Fruit fly (Drosophila melanogaster) whole organism, embryonic: Measurements from ENCODE around the gene CG43218.

Experiments
- Asciz ChIP-seq: fragments of 200-800 bp; sonication (Bioruptor generic); optimal IDR thresholded peaks from 2 replicates; lab custom pipeline; 2017; ENCODE audit warnings: missing biosample characterization, mild to moderate bottlenecking, missing genetic modification characterization, missing genetic modification reagents
- Atf3 ChIP-seq: fragments of 200-800 bp; sonication (Bioruptor generic); optimal IDR thresholded peaks from 3 replicates; lab custom pipeline; 2016; ENCODE audit warnings: missing biosample characterization, missing genetic modification characterization
- BEAF-32 ChIP-seq: fragments of 200-800 bp; sonication (Bioruptor generic); optimal IDR thresholded peaks from 3 replicates; lab custom pipeline; 2017; ENCODE audit warnings: missing biosample characterization, missing genetic modification characterization, mild to moderate bottlenecking, moderate library complexity, missing genetic modification reagents
- Bteb2 ChIP-seq: fragments of 200-800 bp; sonication (Bioruptor generic); optimal IDR thresholded peaks from 2 replicates; lab custom pipeline; 2016; ENCODE audit warnings: missing biosample characterization, missing genetic modification characterization
- CG10147 ChIP-seq: fragments of 200-800 bp; sonication (Bioruptor generic); optimal IDR thresholded peaks from 2 replicates; lab custom pipeline; 2019; ENCODE audit warnings: missing biosample characterization, mild to moderate bottlenecking, missing genetic modification characterization, moderate library complexity
- CG10366 ChIP-seq: fragments of 200-800 bp; sonication (Bioruptor generic); IDR thresholded peaks from 2 replicates; pipeline ENCODE4 v1.3.6; 2022; ENCODE audit warnings: missing biosample characterization, missing genetic modification characterization
- CG10565 ChIP-seq: fragments of 200-800 bp; sonication (Bioruptor generic); optimal IDR thresholded peaks from 3 replicates; lab custom pipeline; 2016; ENCODE audit warnings: missing biosample characterization, mild to moderate bottlenecking, missing genetic modification characterization
- CG12391 ChIP-seq: fragments of 200-800 bp; sonication (Bioruptor generic); optimal IDR thresholded peaks from 3 replicates; lab custom pipeline; 2018; ENCODE audit warnings: missing biosample characterization, mild to moderate bottlenecking, missing genetic modification characterization, moderate library complexity
- CG13123 ChIP-seq: fragments of 200-800 bp; sonication (Bioruptor generic); optimal IDR thresholded peaks from 2 replicates; lab custom pipeline; 2016; ENCODE audit warnings: missing biosample characterization, missing genetic modification characterization
- CG13424 ChIP-seq: fragments of 200-800 bp; sonication (Bioruptor generic); optimal IDR thresholded peaks from 2 replicates; lab custom pipeline; 2019; ENCODE audit warnings: missing biosample characterization, mild to moderate bottlenecking, missing genetic modification characterization, moderate library complexity
- CG14667 ChIP-seq: fragments of 200-800 bp; sonication (Bioruptor generic); IDR thresholded peaks from 2 replicates; pipeline ENCODE4 v1.3.6; 2022; ENCODE audit warnings: missing biosample characterization, missing genetic modification characterization
- CG15601 ChIP-seq: fragments of 200-800 bp; sonication (Bioruptor generic); optimal IDR thresholded peaks from 3 replicates; lab custom pipeline; 2019; ENCODE audit warnings: missing biosample characterization, mild to moderate bottlenecking, missing genetic modification characterization, moderate library complexity
- CG17385 ChIP-seq: fragments of 200-800 bp; sonication (Bioruptor generic); optimal IDR thresholded peaks from 3 replicates; lab custom pipeline; 2018; ENCODE audit warnings: missing biosample characterization, mild to moderate bottlenecking, missing genetic modification characterization
- CG17612 ChIP-seq: fragments of 200-800 bp; sonication (Bioruptor generic); IDR thresholded peaks from 2 replicates; pipeline ENCODE4 v1.3.6; 2022; ENCODE audit warnings: missing biosample characterization, missing genetic modification characterization
- CG33557 ChIP-seq: fragments of 200-800 bp; sonication (Bioruptor generic); optimal IDR thresholded peaks from 2 replicates; lab custom pipeline; 2019; ENCODE audit warnings: missing biosample characterization, mild to moderate bottlenecking, missing genetic modification characterization, moderate library complexity
- CG3407 ChIP-seq: fragments of 200-800 bp; sonication (Bioruptor generic); optimal IDR thresholded peaks from 2 replicates; lab custom pipeline; 2018; ENCODE audit warnings: missing biosample characterization, mild to moderate bottlenecking, missing genetic modification characterization
- CG4617 ChIP-seq: fragments of 200-800 bp; sonication (Bioruptor generic); optimal IDR thresholded peaks from 3 replicates; lab custom pipeline; 2016; ENCODE audit warnings: missing biosample characterization, missing genetic modification characterization, borderline replicate concordance
- CG6175 ChIP-seq: fragments of 200-800 bp; sonication (Bioruptor generic); IDR thresholded peaks from 3 replicates; pipeline ENCODE4 v1.3.6; 2022; ENCODE audit warnings: missing biosample characterization, missing genetic modification characterization
- CG7963 ChIP-seq: fragments of 200-800 bp; sonication (Bioruptor generic); IDR thresholded peaks from 3 replicates; pipeline ENCODE4 v1.3.6; 2022; ENCODE audit warnings: missing biosample characterization, missing genetic modification characterization; ENCODE audit not compliant: partially characterized antibody
- CG8765 ChIP-seq: fragments of 200-800 bp; sonication (Bioruptor generic); IDR thresholded peaks from 2 replicates; pipeline ENCODE4 v1.3.6; 2022; ENCODE audit warnings: missing biosample characterization, missing genetic modification characterization
- CG8924 ChIP-seq: fragments of 200-800 bp; optimal IDR thresholded peaks from 3 replicates; lab custom pipeline; 2019; ENCODE audit warnings: missing biosample characterization, mild to moderate bottlenecking, missing genetic modification characterization, moderate library complexity
- Dbx ChIP-seq: fragments of 200-800 bp; sonication (Bioruptor generic); IDR thresholded peaks from 3 replicates; pipeline ENCODE4 v1.3.6; 2022; ENCODE audit warnings: missing biosample characterization, missing genetic modification characterization
- Doc2 ChIP-seq: fragments of 200-800 bp; sonication (Bioruptor generic); IDR thresholded peaks from 2 replicates; pipeline ENCODE4 v1.3.6; 2022; ENCODE audit warnings: missing biosample characterization, missing genetic modification characterization
- Hey ChIP-seq: fragments of 200-800 bp; sonication (Bioruptor generic); optimal IDR thresholded peaks from 3 replicates; lab custom pipeline; 2018; ENCODE audit warnings: missing biosample characterization, mild to moderate bottlenecking, missing genetic modification characterization
- Hr3 ChIP-seq: fragments of 200-800 bp; sonication (Bioruptor generic); optimal IDR thresholded peaks from 3 replicates; lab custom pipeline; 2016; ENCODE audit warnings: missing biosample characterization, missing genetic modification characterization
- Hr51 ChIP-seq, 2 experiments: fragments of 200-800 bp; sonication (Bioruptor generic); optimal IDR thresholded peaks; 2 replicates in 1 of 2; 3 replicates in 1 of 2; lab custom pipeline; 2016 to 2018; ENCODE audit warnings: missing biosample characterization in 2 of 2, missing genetic modification characterization in 2 of 2, mild to moderate bottlenecking in 1 of 2, moderate library complexity in 1 of 2
- Meics ChIP-seq: fragments of 200-800 bp; sonication (Bioruptor generic); optimal IDR thresholded peaks from 2 replicates; lab custom pipeline; 2017; ENCODE audit warnings: missing biosample characterization, mild to moderate bottlenecking, missing genetic modification characterization
- Mrtf ChIP-seq: fragments of 200-800 bp; sonication (Bioruptor generic); IDR thresholded peaks from 3 replicates; pipeline ENCODE4 v1.3.6; 2022; ENCODE audit warnings: missing biosample characterization, missing genetic modification characterization
- NC2β ChIP-seq: fragments of 200-800 bp; sonication (Bioruptor generic); optimal IDR thresholded peaks from 2 replicates; lab custom pipeline; 2016; ENCODE audit warnings: missing biosample characterization, missing genetic modification characterization
- NfI ChIP-seq: fragments of 200-800 bp; sonication (Bioruptor generic); optimal IDR thresholded peaks from 3 replicates; lab custom pipeline; 2018; ENCODE audit warnings: missing biosample characterization, mild to moderate bottlenecking, missing genetic modification characterization, moderate library complexity
- Xrp1 ChIP-seq: fragments of 200-800 bp; sonication (Bioruptor generic); IDR thresholded peaks from 2 replicates; pipeline ENCODE4 v1.3.6; 2022; ENCODE audit warnings: missing biosample characterization, missing genetic modification characterization
- ara ChIP-seq: fragments of 200-800 bp; sonication (Bioruptor generic); IDR thresholded peaks from 2 replicates; pipeline ENCODE4 v1.3.6; 2022; ENCODE audit warnings: missing biosample characterization, missing genetic modification characterization
- caup ChIP-seq: fragments of 200-800 bp; sonication (Bioruptor generic); optimal IDR thresholded peaks from 3 replicates; lab custom pipeline; 2017; ENCODE audit warnings: missing biosample characterization, mild to moderate bottlenecking, missing genetic modification characterization, moderate library complexity; ENCODE audit not compliant: severe bottlenecking
- chm ChIP-seq: fragments of 200-800 bp; sonication (Bioruptor generic); IDR thresholded peaks from 2 replicates; pipeline ENCODE4 v1.3.6; 2022; ENCODE audit warnings: missing biosample characterization, missing genetic modification characterization
- crp ChIP-seq, 2 experiments: fragments of 200-800 bp; sonication (Bioruptor generic); optimal IDR thresholded peaks; 2 replicates in 1 of 2; 3 replicates in 1 of 2; lab custom pipeline; 2017; ENCODE audit warnings: missing biosample characterization in 2 of 2, missing genetic modification characterization in 2 of 2, mild to moderate bottlenecking in 1 of 2, moderate library complexity in 1 of 2
- dm ChIP-seq: fragments of 200-800 bp; sonication (Bioruptor generic); optimal IDR thresholded peaks from 3 replicates; lab custom pipeline; 2016; ENCODE audit warnings: missing biosample characterization, missing genetic modification characterization
- exex ChIP-seq: fragments of 200-800 bp; sonication (Bioruptor generic); optimal IDR thresholded peaks from 4 replicates; lab custom pipeline; 2018; ENCODE audit warnings: missing biosample characterization, mild to moderate bottlenecking, missing genetic modification characterization, moderate library complexity
- fd96Cb ChIP-seq: fragments of 200-800 bp; sonication (Bioruptor generic); optimal IDR thresholded peaks from 2 replicates; lab custom pipeline; 2018; ENCODE audit warnings: missing biosample characterization, mild to moderate bottlenecking, missing genetic modification characterization, moderate library complexity
- inv ChIP-seq: fragments of 200-800 bp; sonication (Bioruptor generic); IDR thresholded peaks from 2 replicates; pipeline ENCODE4 v1.3.6; 2022; ENCODE audit warnings: missing biosample characterization, missing genetic modification characterization; ENCODE audit not compliant: partially characterized antibody
- klu ChIP-seq: fragments of 200-800 bp; sonication (Bioruptor generic); IDR thresholded peaks from 2 replicates; pipeline ENCODE4 v1.3.6; 2022; ENCODE audit warnings: missing biosample characterization, missing genetic modification characterization
- lab ChIP-seq: fragments of 200-800 bp; sonication (Bioruptor generic); optimal IDR thresholded peaks from 3 replicates; lab custom pipeline; 2017; ENCODE audit warnings: missing biosample characterization, missing genetic modification characterization, mild to moderate bottlenecking, moderate library complexity, missing genetic modification reagents
- odd ChIP-seq: fragments of 200-800 bp; sonication (Bioruptor generic); optimal IDR thresholded peaks from 2 replicates; lab custom pipeline; 2017; ENCODE audit warnings: missing biosample characterization, mild to moderate bottlenecking, missing genetic modification characterization
- p53 ChIP-seq: fragments of 200-800 bp; sonication (Bioruptor generic); optimal IDR thresholded peaks from 2 replicates; lab custom pipeline; 2016; ENCODE audit warnings: missing biosample characterization, missing genetic modification characterization
- pan ChIP-seq, 4 experiments: fragments of >200 bp in 3 of 4; fragments of 200-800 bp in 1 of 4; sonication (Bioruptor generic) in 1 of 4; optimal IDR thresholded peaks in 3 of 4; IDR thresholded peaks in 1 of 4; 2 replicates each; pipeline versions ENCODE4 v1.3.6 to Lab custom; 2017 to 2022; ENCODE audit warnings: missing biosample characterization in 2 of 4, missing genetic modification characterization in 2 of 4, mixed read lengths in 1 of 4
- repo ChIP-seq: fragments of 200-800 bp; sonication (Bioruptor generic); optimal IDR thresholded peaks from 2 replicates; lab custom pipeline; 2016; ENCODE audit warnings: missing biosample characterization, missing genetic modification characterization
- salm ChIP-seq: fragments of 200-800 bp; sonication (Bioruptor generic); optimal IDR thresholded peaks from 2 replicates; lab custom pipeline; 2018; ENCODE audit warnings: missing biosample characterization, mild to moderate bottlenecking, missing genetic modification characterization
- sima ChIP-seq: fragments of 200-800 bp; sonication (Bioruptor generic); optimal IDR thresholded peaks from 2 replicates; lab custom pipeline; 2016; ENCODE audit warnings: missing biosample characterization, missing genetic modification characterization
- unpg ChIP-seq: fragments of 200-800 bp; sonication (Bioruptor generic); optimal IDR thresholded peaks from 3 replicates; lab custom pipeline; 2018; ENCODE audit warnings: missing biosample characterization, mild to moderate bottlenecking, missing genetic modification characterization, moderate library complexity
- zen ChIP-seq: fragments of 200-800 bp; sonication (Bioruptor generic); optimal IDR thresholded peaks from 3 replicates; lab custom pipeline; 2018; ENCODE audit warnings: missing biosample characterization, mild to moderate bottlenecking, missing genetic modification characterization, moderate library complexity

The CG43218 gene

DNA sequence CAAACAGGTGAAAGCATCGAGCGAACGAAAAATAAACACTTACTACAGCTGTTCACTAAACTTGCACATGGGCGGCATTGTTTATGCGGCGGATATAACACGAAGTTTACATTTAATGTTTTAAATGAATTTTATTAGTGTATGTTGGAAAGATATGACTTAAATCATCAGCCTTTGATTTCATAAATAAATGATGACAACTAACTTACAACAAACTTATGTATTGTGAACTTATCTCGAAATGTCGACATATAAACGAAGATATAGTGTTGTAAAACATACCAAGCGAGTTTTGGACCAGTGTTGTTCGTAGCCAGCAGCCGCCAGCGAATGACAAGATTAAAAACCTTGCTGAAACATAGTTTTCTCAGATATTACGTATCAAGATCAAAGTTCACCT is 46.6 kb downstream of the CG43218 start, which contains the start of the genes CG11309 and CG7632 (continued):
- peak; percentile 98 for TF ChIP-seq exex (tag; lab: Kevin White, UChicago)
- TF ChIP-seq lab, result peak; percentile 100
- peak; percentile 41 for TF ChIP-seq BEAF-32 (GFP tag; lab: Kevin White, UChicago)
- TF ChIP-seq unpg (GFP tag; lab: Kevin White, UChicago), result peak; percentile 100
- TF ChIP-seq CG4617 (GFP tag; lab: Kevin White, UChicago), result peak; percentile 98
- peak; percentile 98 for TF ChIP-seq Hey (tag; lab: Kevin White, UChicago)
- peak; percentile 100 for TF ChIP-seq Asciz (GFP tag; lab: Kevin White, UChicago)
- peak; percentile 99 for TF ChIP-seq NfI (GFP tag; lab: Kevin White, UChicago)
- peak; percentile 95 for TF ChIP-seq p53
- no peak for TF ChIP-seq pan (optimal IDR thresholded peaks at IDR 0.05; lab: Kevin White, UChicago)
- peak in 1 of 2 experiments; percentile 99 for TF ChIP-seq pan (GFP tag; optimal IDR thresholded peaks at IDR 0.05 in 1 of 2, IDR thresholded peaks at IDR 0.05 in 1 of 2)
- TF ChIP-seq CG17385 (GFP tag; lab: Kevin White, UChicago), result peak; percentile 99
- peak; percentile 97 for TF ChIP-seq CG13123 (GFP tag; lab: Kevin White, UChicago)
- TF ChIP-seq caup, result peak; percentile 99
- TF ChIP-seq CG8924, result peak; percentile 100
- peak; percentile 94 for TF ChIP-seq CG8765 (GFP tag; lab: Robert Waterston, UW)
- peak; percentile 98 for TF ChIP-seq Dbx (GFP tag; lab: Robert Waterston, UW)
- TF ChIP-seq Atf3 (GFP tag; lab: Kevin White, UChicago), result peak; percentile 97
- TF ChIP-seq crp (GFP tag; optimal IDR thresholded peaks at IDR 0.05; lab: Kevin White, UChicago), result peak; percentile 58 to 88
- peak; percentile 97 for TF ChIP-seq CG10565 (GFP tag; lab: Kevin White, UChicago)
- peak; percentile 95 for TF ChIP-seq Mrtf (GFP tag; lab: Robert Waterston, UW)
- peak; percentile 98 for TF ChIP-seq CG3407 (GFP tag; lab: Kevin White, UChicago)
- TF ChIP-seq Bteb2, result peak; percentile 99
- peak; percentile 80 for TF ChIP-seq Doc2 (GFP tag; lab: Robert Waterston, UW)
- peak; percentile 99 for TF ChIP-seq Meics (GFP tag; lab: Kevin White, UChicago)
- TF ChIP-seq ara (GFP tag; lab: Robert Waterston, UW), result peak; percentile 99
- TF ChIP-seq sima (GFP tag; lab: Kevin White, UChicago), result peak; percentile 98
- TF ChIP-seq CG10147 (GFP tag; lab: Kevin White, UChicago), result peak; percentile 100
- TF ChIP-seq salm (tag; lab: Kevin White, UChicago), result peak; percentile 100
- TF ChIP-seq CG12391 (tag; lab: Kevin White, UChicago), result peak; percentile 100
- TF ChIP-seq CG15601 (tag; lab: Kevin White, UChicago), result peak; percentile 99
- TF ChIP-seq CG10366, result peak; percentile 97
- TF ChIP-seq CG6175 (GFP tag; lab: Robert Waterston, UW), result peak; percentile 93
- peak; percentile 97 to 100 for TF ChIP-seq Hr51 (GFP tag; optimal IDR thresholded peaks at IDR 0.05; lab: Kevin White, UChicago)
- TF ChIP-seq Hr3 (GFP tag; lab: Kevin White, UChicago), result peak; percentile 97
- TF ChIP-seq odd (GFP tag; lab: Kevin White, UChicago), result peak; percentile 99
- peak; percentile 98 for TF ChIP-seq repo (GFP tag; lab: Kevin White, UChicago)
- peak; percentile 100 for TF ChIP-seq zen
- peak; percentile 100 for TF ChIP-seq chm (GFP tag; lab: Robert Waterston, UW)
- TF ChIP-seq CG7963 (GFP tag; lab: Robert Waterston, UW), result no peak
- peak; percentile 89 for TF ChIP-seq CG14667
- TF ChIP-seq CG33557 (GFP tag; lab: Kevin White, UChicago), result peak; percentile 100
- TF ChIP-seq fd96Cb, result peak; percentile 99
- TF ChIP-seq dm (GFP tag; lab: Kevin White, UChicago), result peak; percentile 98
- peak; percentile 100 for TF ChIP-seq CG13424 (tag; lab: Kevin White, UChicago)
- peak; percentile 99 for TF ChIP-seq NC2β (GFP tag; lab: Kevin White, UChicago)
- peak; percentile 99 for TF ChIP-seq Xrp1 (GFP tag; lab: Robert Waterston, UW)
- no peak for TF ChIP-seq inv (GFP tag; lab: Robert Waterston, UW)
- peak; percentile 93 for TF ChIP-seq CG17612 (GFP tag; lab: Robert Waterston, UW)
- peak; percentile 89 for TF ChIP-seq klu (GFP tag; lab: Robert Waterston, UW)
